Fruit fly (Drosophila melanogaster): ENCODE measurements around the gene CG34323.

The CG34323 gene

dm6 chrX:12084406-12084805, 14.2 kb downstream of the CG34323 start (continued):
- TF ChIP-seq vnd (GFP tag; IDR thresholded peaks at IDR 0.05; ENCODE audit: partially characterized antibody) (no peak), CG11093 (GFP tag; IDR thresholded peaks at IDR 0.05) (no peak), fd3F (GFP tag; optimal IDR thresholded peaks at IDR 0.05) (no peak), CG14710 (tag; optimal IDR thresholded peaks at IDR 0.05) (no peak), PHDP (tag; optimal IDR thresholded peaks at IDR 0.05) (peak; percentile 3), al (GFP tag; IDR thresholded peaks at IDR 0.05) (no peak), klu (GFP tag; IDR thresholded peaks at IDR 0.05) (no peak), salm (tag; optimal IDR thresholded peaks at IDR 0.05) (no peak), CG8089 (GFP tag; optimal IDR thresholded peaks at IDR 0.05) (no peak), CG3281 (GFP tag; optimal IDR thresholded peaks at IDR 0.05) (peak; percentile 18), Hr3 (GFP tag; optimal IDR thresholded peaks at IDR 0.05) (no peak), MBD-R2 (GFP tag; IDR thresholded peaks at IDR 0.05) (no peak), gem (tag; optimal IDR thresholded peaks at IDR 0.05) (peak; percentile 40), ind (GFP tag; optimal IDR thresholded peaks at IDR 0.05) (peak; percentile 12), MESR4 (GFP tag; optimal IDR thresholded peaks at IDR 0.05) (no peak), sens (GFP tag) (peak; percentile 55), CG17328 (GFP tag; IDR thresholded peaks at IDR 0.05) (0 out of 2 replicates have a peak, but pooled peaks have one; percentile 18), Ada2b (GFP tag; IDR thresholded peaks at IDR 0.05) (peak; percentile 22; the same call in 1 of the 2 replicates), cas (GFP tag; IDR thresholded peaks at IDR 0.05) (no peak), Fer1 (GFP tag; optimal IDR thresholded peaks at IDR 0.05) (peak; percentile 11), kni (GFP tag; optimal IDR thresholded peaks at IDR 0.05) (no peak), CG15269 (tag; optimal IDR thresholded peaks at IDR 0.05) (peak; percentile 1), CG9932 (GFP tag; IDR thresholded peaks at IDR 0.05) (0 out of 2 replicates have a peak, but pooled peaks have one; percentile 31), prd (optimal IDR thresholded peaks at IDR 0.05) (no peak), prd (GFP tag; IDR thresholded peaks at IDR 0.05) (peak; percentile 36; the same call in 1 of the 3 replicates), Dbx (GFP tag; IDR thresholded peaks at IDR 0.05) (0 out of 3 replicates have a peak, but pooled peaks have one; percentile 42), tap (tag; optimal IDR thresholded peaks at IDR 0.05) (no peak)

- TF ChIP-seq prd (optimal IDR thresholded peaks at IDR 0.05): no peak
- TF ChIP-seq prd (GFP tag; IDR thresholded peaks at IDR 0.05): no peak
- no peak for TF ChIP-seq Antp (GFP tag; optimal IDR thresholded peaks at IDR 0.05)
- no peak for TF ChIP-seq CG18476 (GFP tag; optimal IDR thresholded peaks at IDR 0.05)
- TF ChIP-seq Pdp1 (GFP tag; optimal IDR thresholded peaks at IDR 0.05): peak in 1 of 2 experiments; percentile 51
- TF ChIP-seq CG6175 (GFP tag; IDR thresholded peaks at IDR 0.05): no peak
- TF ChIP-seq wdn (GFP tag; IDR thresholded peaks at IDR 0.05): no peak
- no peak for TF ChIP-seq dmrt99B (tag; optimal IDR thresholded peaks at IDR 0.05)
- TF ChIP-seq CG9215 (GFP tag; IDR thresholded peaks at IDR 0.05): no peak
- no peak for TF ChIP-seq CG17361 (GFP tag; IDR thresholded peaks at IDR 0.05)
- TF ChIP-seq sob (GFP tag; IDR thresholded peaks at IDR 0.05): no peak
- TF ChIP-seq nmo (GFP tag; optimal IDR thresholded peaks at IDR 0.05): no peak
- TF ChIP-seq Abd-B (GFP tag; optimal IDR thresholded peaks at IDR 0.05): no peak
- no peak for TF ChIP-seq sna (GFP tag; IDR thresholded peaks at IDR 0.05; ENCODE audit: partially characterized antibody)
- no peak for TF ChIP-seq gsb-n (tag; optimal IDR thresholded peaks at IDR 0.05)
- peak; percentile 33 to 67 for TF ChIP-seq Trl (optimal IDR thresholded peaks at IDR 0.05)
- no peak for TF ChIP-seq Trl (GFP tag; optimal IDR thresholded peaks at IDR 0.05)
- TF ChIP-seq CG1233 (GFP tag; optimal IDR thresholded peaks at IDR 0.05): no peak
- TF ChIP-seq CG3163 (GFP tag; optimal IDR thresholded peaks at IDR 0.05): peak; percentile 50
- TF ChIP-seq Dip3 (GFP tag; optimal IDR thresholded peaks at IDR 0.05): no peak
- no peak for TF ChIP-seq NfI (GFP tag; optimal IDR thresholded peaks at IDR 0.05)
- no peak for TF ChIP-seq CG4282 (GFP tag; optimal IDR thresholded peaks at IDR 0.05)
- no peak for TF ChIP-seq ATbp (GFP tag; optimal IDR thresholded peaks at IDR 0.05)
- no peak for TF ChIP-seq Awh (GFP tag; IDR thresholded peaks at IDR 0.05)
- no peak for TF ChIP-seq hkb (optimal IDR thresholded peaks at IDR 0.05)
- TF ChIP-seq hkb (GFP tag; IDR thresholded peaks at IDR 0.05): no peak
Measured at dm6 chrX:12085694-12086093, 15.5 kb downstream of the CG34323 start.

Measured in whole organism, embryonic.